Worm (Caenorhabditis elegans) whole organism, L3 larva: ENCODE data around the gene gst-24.
A peak's percentile ranks its signal among the peaks of the same experiment; 100 is the strongest.

Experiments used
- ZK546.5 ChIP-seq: sonication (generic microtip); optimal IDR thresholded peaks from 2 replicates; lab custom pipeline; 2017; ENCODE audit warnings: missing biosample characterization, missing genetic modification characterization
- ceh-16 ChIP-seq: sonication (generic microtip); optimal IDR thresholded peaks from 2 replicates; lab custom pipeline; 2017; ENCODE audit warnings: missing biosample characterization, missing genetic modification characterization
- ceh-28 ChIP-seq: fragments of 150-350 bp; optimal IDR thresholded peaks from 2 replicates; lab custom pipeline; 2014; ENCODE audit warnings: missing biosample characterization, missing genetic modification reagents, missing genetic modification characterization
- ceh-82 ChIP-seq: fragments of 150-350 bp; optimal IDR thresholded peaks from 2 replicates; lab custom pipeline; 2014; ENCODE audit warnings: missing biosample characterization, missing genetic modification characterization
- ceh-9 ChIP-seq: sonication (generic microtip); optimal IDR thresholded peaks from 2 replicates; lab custom pipeline; 2018; ENCODE audit warnings: missing biosample characterization, missing genetic modification characterization
- daf-12 ChIP-seq: fragments of 150-350 bp; optimal IDR thresholded peaks from 2 replicates; lab custom pipeline; 2014; ENCODE audit warnings: missing biosample characterization, missing genetic modification reagents, missing genetic modification characterization
- egl-5 ChIP-seq: fragments of 150-350 bp; optimal IDR thresholded peaks from 2 replicates; lab custom pipeline; 2017; ENCODE audit warnings: missing biosample characterization, missing genetic modification reagents, missing genetic modification characterization, inconsistent platforms
- elt-1 ChIP-seq: fragments of 150-350 bp; optimal IDR thresholded peaks from 2 replicates; lab custom pipeline; 2014; ENCODE audit warnings: missing biosample characterization, missing genetic modification characterization
- elt-2 ChIP-seq: sonication (generic microtip); optimal IDR thresholded peaks from 2 replicates; lab custom pipeline; 2016; ENCODE audit warnings: missing genetic modification reagents, mild to moderate bottlenecking, missing genetic modification characterization, missing compliant biosample characterization
- elt-3 ChIP-seq, 3 experiments: fragments of 150-350 bp in 1 of 3; sonication (generic microtip) in 2 of 3; optimal IDR thresholded peaks; 2 replicates in 2 of 3; 4 replicates in 1 of 3; lab custom pipeline; 2014 to 2017; ENCODE audit warnings: missing biosample characterization in 3 of 3, missing genetic modification characterization in 3 of 3
- jun-1 ChIP-seq: fragments of 150-350 bp; optimal IDR thresholded peaks from 2 replicates; lab custom pipeline; 2014; ENCODE audit warnings: missing biosample characterization, missing genetic modification reagents, missing genetic modification characterization
- lin-15B ChIP-seq: fragments of 150-350 bp; optimal IDR thresholded peaks from 2 replicates; lab custom pipeline; 2014; ENCODE audit warnings: missing biosample characterization, missing genetic modification characterization
- lin-39 ChIP-seq: fragments of 150-350 bp; optimal IDR thresholded peaks from 2 replicates; lab custom pipeline; 2018; ENCODE audit warnings: missing biosample characterization, missing genetic modification reagents, missing genetic modification characterization
- mdl-1 ChIP-seq: fragments of 150-350 bp; optimal IDR thresholded peaks from 2 replicates; lab custom pipeline; 2014; ENCODE audit warnings: missing biosample characterization, missing genetic modification characterization
- mml-1 ChIP-seq: fragments of 150-350 bp; sonication (generic microtip); optimal IDR thresholded peaks from 3 replicates; lab custom pipeline; 2014; ENCODE audit warnings: missing biosample characterization, missing genetic modification characterization
- nfya-1 ChIP-seq: sonication (generic microtip); optimal IDR thresholded peaks from 2 replicates; lab custom pipeline; 2017; ENCODE audit warnings: missing genetic modification characterization, mild to moderate bottlenecking, missing compliant biosample characterization, antibody characterized with exemption, moderate library complexity; ENCODE audit not compliant: insufficient read depth
- nhr-12 ChIP-seq: fragments of 150-350 bp; optimal IDR thresholded peaks from 2 replicates; lab custom pipeline; 2014; ENCODE audit warnings: missing biosample characterization, missing genetic modification characterization
- nhr-23 ChIP-seq: fragments of 150-350 bp; optimal IDR thresholded peaks from 2 replicates; lab custom pipeline; 2014; ENCODE audit warnings: missing biosample characterization, missing genetic modification reagents, missing genetic modification characterization
- nhr-25 ChIP-seq: sonication (generic microtip); optimal IDR thresholded peaks from 2 replicates; lab custom pipeline; 2017; ENCODE audit warnings: missing biosample characterization, missing genetic modification characterization
- nhr-28 ChIP-seq: fragments of 150-350 bp; optimal IDR thresholded peaks from 2 replicates; lab custom pipeline; 2014; ENCODE audit warnings: missing biosample characterization, missing genetic modification characterization
- nhr-43 ChIP-seq: sonication (generic microtip); optimal IDR thresholded peaks from 2 replicates; lab custom pipeline; 2016; ENCODE audit warnings: mild to moderate bottlenecking, missing genetic modification characterization, missing compliant biosample characterization; ENCODE audit not compliant: poor library complexity, severe bottlenecking
- nhr-76 ChIP-seq: fragments of 150-350 bp; sonication (generic microtip); optimal IDR thresholded peaks from 5 replicates; lab custom pipeline; 2014; ENCODE audit warnings: missing biosample characterization, missing genetic modification characterization
- nhr-77 ChIP-seq: fragments of 150-350 bp; optimal IDR thresholded peaks from 2 replicates; lab custom pipeline; 2014; ENCODE audit warnings: missing biosample characterization, missing genetic modification characterization
- pha-4 ChIP-seq: fragments of 150-350 bp; optimal IDR thresholded peaks from 2 replicates; lab custom pipeline; 2014; ENCODE audit warnings: missing biosample characterization, missing genetic modification reagents, missing genetic modification characterization
- pqm-1 ChIP-seq: fragments of 150-350 bp; optimal IDR thresholded peaks from 2 replicates; lab custom pipeline; 2017; ENCODE audit warnings: missing biosample characterization, missing genetic modification characterization, inconsistent platforms
- sea-2 ChIP-seq: fragments of 150-350 bp; sonication (generic microtip); optimal IDR thresholded peaks from 4 replicates; lab custom pipeline; 2014; ENCODE audit warnings: missing biosample characterization, missing genetic modification reagents, missing genetic modification characterization
- skn-1 ChIP-seq: fragments of 150-350 bp; optimal IDR thresholded peaks from 2 replicates; lab custom pipeline; 2014; ENCODE audit warnings: missing biosample characterization, missing genetic modification characterization
- snpc-4 ChIP-seq: fragments of 150-350 bp; optimal IDR thresholded peaks from 2 replicates; lab custom pipeline; 2014; ENCODE audit warnings: missing biosample characterization, missing genetic modification characterization
- tbx-2 ChIP-seq: sonication (generic microtip); optimal IDR thresholded peaks from 2 replicates; lab custom pipeline; 2016; ENCODE audit warnings: mild to moderate bottlenecking, missing genetic modification characterization, missing compliant biosample characterization
- unc-62 ChIP-seq: fragments of 150-350 bp; sonication (generic microtip); optimal IDR thresholded peaks from 4 replicates; lab custom pipeline; 2014; ENCODE audit warnings: missing biosample characterization, missing genetic modification reagents, missing genetic modification characterization
- ztf-11 ChIP-seq: fragments of 150-350 bp; optimal IDR thresholded peaks from 2 replicates; lab custom pipeline; 2014; ENCODE audit warnings: missing biosample characterization, missing genetic modification characterization
- ztf-4 ChIP-seq: fragments of 150-350 bp; optimal IDR thresholded peaks from 2 replicates; lab custom pipeline; 2014; ENCODE audit warnings: missing biosample characterization, missing genetic modification characterization

gst-24 gene

ce11 chrII:13609655-13610054 lies 1.5 kb downstream of the gst-24 start, which contains the start of gene gst-20:
gst-20 (minus strand) TSS chrII:13609824.
- TF ChIP-seq elt-3 (tag; optimal IDR thresholded peaks at IDR 0.05; lab: Kevin White, UChicago) (no peak), elt-2 (tag; lab: Kevin White, UChicago) (peak; percentile 64), pqm-1 (tag; lab: Kevin White, UChicago) (peak; percentile 49), elt-1 (peak; percentile 61), egl-5 (tag; lab: Kevin White, UChicago) (no peak), ztf-11 (tag; lab: Kevin White, UChicago) (no peak), nhr-23 (tag; lab: Kevin White, UChicago) (peak; percentile 48), pha-4 (peak; percentile 75), mdl-1 (tag; lab: Kevin White, UChicago) (peak; percentile 54), jun-1 (tag; lab: Kevin White, UChicago) (peak; percentile 14), nfya-1 (tag; lab: Kevin White, UChicago) (peak; percentile 8), ceh-28 (peak; percentile 53), nhr-25 (tag; lab: Kevin White, UChicago) (peak; percentile 64), nhr-43 (peak; percentile 68)

DNA sequence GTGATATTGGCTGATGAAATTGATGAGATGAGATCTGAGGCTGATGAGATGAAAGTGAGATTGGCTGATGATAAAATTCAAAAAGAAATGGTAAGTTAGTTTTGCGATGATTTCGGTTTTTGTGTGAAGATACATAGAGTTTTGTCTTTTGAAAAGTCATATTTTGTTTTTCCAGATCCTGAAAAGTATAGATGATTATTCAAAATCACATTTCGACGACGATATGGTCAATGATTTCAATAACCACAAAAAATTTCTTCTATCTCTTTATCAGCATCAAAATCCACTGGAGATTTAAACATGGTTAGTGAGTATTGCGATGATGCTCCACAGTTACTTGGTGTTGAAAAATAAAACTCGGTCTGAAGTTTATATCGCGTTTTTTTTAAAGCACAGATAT lies 10.3 kb downstream of the gst-24 start, which contains the start of gene csp-1:
TSS of gene csp-1 (plus strand) at position 301 of the 400 bp plus-strand sequence.
- TF ChIP-seq nhr-28 (tag; lab: Kevin White, UChicago) (no peak), mdl-1 (tag; lab: Kevin White, UChicago) (no peak), ZK546.5 (no peak), nhr-12 (tag; lab: Kevin White, UChicago) (no peak), ceh-16 (tag; lab: Kevin White, UChicago) (no peak), daf-12 (no peak), nhr-77 (tag; lab: Kevin White, UChicago) (no peak), ceh-9 (tag; lab: Kevin White, UChicago) (no peak), nhr-76 (tag; lab: Kevin White, UChicago) (no peak), sea-2 (GFP tag; lab: Kevin White, UChicago) (no peak), skn-1 (tag; lab: Kevin White, UChicago) (no peak), tbx-2 (tag; lab: Kevin White, UChicago) (no peak), pha-4 (no peak)

- TF ChIP-seq ZK546.5 (no peak), ceh-82 (tag; lab: Kevin White, UChicago) (no peak), lin-39 (tag; lab: Kevin White, UChicago) (peak; percentile 32), pha-4 (peak; percentile 64), nhr-25 (tag; lab: Kevin White, UChicago) (peak; percentile 22), lin-15B (tag; lab: Kevin White, UChicago) (peak; percentile 61), elt-2 (tag; lab: Kevin White, UChicago) (peak; percentile 11), nfya-1 (tag; lab: Kevin White, UChicago) (peak; percentile 83), elt-3 (tag; optimal IDR thresholded peaks at IDR 0.05; lab: Kevin White, UChicago) (no peak), nhr-23 (tag; lab: Kevin White, UChicago) (peak; percentile 69), snpc-4 (peak; percentile 58)
Measured at ce11 chrII:13596505-13596977, 14.6 kb downstream of the gst-24 start, which contains the start of the genes fbxc-23 and csc-1. fbxc-23 (minus strand) TSS chrII:13596555. csc-1 (plus strand) TSS chrII:13596955.

DNA sequence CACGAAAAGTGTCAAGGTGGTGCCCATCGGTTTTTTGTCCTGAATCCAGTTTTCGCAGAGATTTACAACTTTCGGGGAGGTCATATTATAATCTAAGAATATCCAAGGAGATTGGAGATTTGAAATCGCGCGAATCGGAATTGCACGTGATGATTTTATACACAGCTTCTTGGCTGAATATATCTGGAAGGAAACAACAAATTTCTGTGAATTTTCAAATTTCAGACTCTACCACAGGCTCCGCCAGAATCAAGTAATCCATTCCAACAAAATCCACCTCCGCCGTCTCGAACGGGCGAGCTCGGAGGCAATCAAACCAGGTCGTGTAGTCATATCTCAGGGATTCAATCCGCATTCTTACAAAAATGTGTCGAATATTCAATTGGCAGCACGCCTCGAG lies 15.9 kb downstream of the gst-24 start:
- TF ChIP-seq ceh-28, result no peak
- no peak for TF ChIP-seq elt-2 (tag; lab: Kevin White, UChicago)
- no peak for TF ChIP-seq ceh-82 (tag; lab: Kevin White, UChicago)
- TF ChIP-seq jun-1 (tag; lab: Kevin White, UChicago), result no peak
- TF ChIP-seq ztf-4 (tag; lab: Kevin White, UChicago), result no peak
- TF ChIP-seq skn-1 (tag; lab: Kevin White, UChicago), result no peak
- TF ChIP-seq snpc-4, result no peak
- TF ChIP-seq mml-1 (tag; lab: Kevin White, UChicago), result no peak
- no peak for TF ChIP-seq lin-39 (tag; lab: Kevin White, UChicago)
- TF ChIP-seq egl-5 (tag; lab: Kevin White, UChicago), result no peak
- TF ChIP-seq pqm-1 (tag; lab: Kevin White, UChicago), result no peak
- no peak for TF ChIP-seq unc-62 (GFP tag; lab: Kevin White, UChicago)
